Worm (Caenorhabditis elegans): ENCODE measurements around the gene mrp-6.

ce11 chrX:4147600-4148448 is 38.7 kb downstream of the mrp-6 start:
- TF ChIP-seq hlh-26 (GFP tag; conservative IDR thresholded peaks at IDR 0.05), result no peak
- TF ChIP-seq nhr-80 (tag; optimal IDR thresholded peaks at IDR 0.05), result peak; percentile 48
- TF ChIP-seq bed-2 (GFP tag; IDR thresholded peaks at IDR 0.05), result no peak
- TF ChIP-seq Y95B8A.8 (GFP tag; IDR thresholded peaks at IDR 0.05), result no peak
